Worm (Caenorhabditis elegans): ENCODE measurements around the gene acl-8.
A peak's percentile ranks its signal among the peaks of the same experiment; 100 is the strongest.

acl-8 gene

DNA sequence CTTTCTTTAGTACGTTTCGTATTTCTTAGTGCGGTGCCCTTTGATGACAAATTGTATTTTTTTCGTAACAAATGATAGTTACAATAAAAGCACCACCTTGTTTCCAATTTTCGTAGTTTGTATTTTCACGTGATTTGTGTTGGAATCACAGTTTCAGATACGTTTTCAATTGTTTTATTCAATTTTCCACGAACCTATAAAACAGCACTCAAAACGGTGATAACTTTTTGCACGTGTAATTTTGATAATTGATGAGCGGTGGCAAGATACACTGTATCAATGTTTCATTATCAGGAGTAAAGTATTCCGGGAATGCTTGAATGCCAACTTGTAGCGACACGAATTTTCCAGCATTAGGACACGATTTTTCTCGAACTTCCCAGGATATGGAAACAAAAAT, 39.5 kb upstream of the acl-8 start (continued):
- TF ChIP-seq nhr-111 (GFP tag; optimal IDR thresholded peaks at IDR 0.05): no peak
- no peak for TF ChIP-seq daf-12 (tag; optimal IDR thresholded peaks at IDR 0.05)
- peak; percentile 54 for TF ChIP-seq nhr-77 (tag; optimal IDR thresholded peaks at IDR 0.05)
- no peak for TF ChIP-seq snpc-4 (tag; optimal IDR thresholded peaks at IDR 0.05)

DNA sequence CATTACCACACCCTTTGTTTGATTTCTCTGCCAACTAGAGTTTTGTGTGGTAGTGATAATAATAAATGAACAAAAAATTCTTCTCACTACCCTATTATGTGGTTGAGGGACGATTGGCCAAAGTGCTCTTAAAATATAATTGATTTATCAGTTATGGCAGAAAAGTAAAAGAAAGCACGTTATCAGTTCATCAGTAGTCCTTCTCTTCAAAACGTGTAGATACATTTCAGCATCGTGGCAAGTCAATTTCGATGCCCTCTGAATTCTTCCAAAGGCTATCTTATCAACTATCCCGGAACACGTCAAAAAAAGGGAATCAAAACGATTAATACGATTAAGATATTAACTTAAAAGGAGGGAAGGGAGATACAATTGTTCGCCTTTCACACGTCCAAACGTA, 37.6 kb upstream of the acl-8 start:
- TF ChIP-seq tra-1 (GFP tag; IDR thresholded peaks at IDR 0.05) (peak; percentile 80; the same call in 1 of the 2 replicates), Y48G9A.11 (GFP tag; IDR thresholded peaks at IDR 0.05) (no peak), lin-38 (GFP tag; IDR thresholded peaks at IDR 0.05) (no peak), php-3 (GFP tag; IDR thresholded peaks at IDR 0.05) (peak; percentile 70; the same call in 1 of the 2 replicates), mep-1 (tag; optimal IDR thresholded peaks at IDR 0.05) (peak; percentile 30), F10B5.3 (tag; optimal IDR thresholded peaks at IDR 0.05) (no peak), gei-8 (GFP tag; optimal IDR thresholded peaks at IDR 0.05) (no peak), lin-1 (GFP tag; IDR thresholded peaks at IDR 0.05) (peak; percentile 78), T20F7.1 (GFP tag; optimal IDR thresholded peaks at IDR 0.05) (peak; percentile 35), lin-13 (GFP tag; optimal IDR thresholded peaks at IDR 0.05) (no peak), dve-1 (tag; optimal IDR thresholded peaks at IDR 0.05; ENCODE audit: insufficient read depth) (peak; percentile 86), T26A8.4 (GFP tag; IDR thresholded peaks at IDR 0.05) (no peak), daf-19 (GFP tag; conservative IDR thresholded peaks at IDR 0.05) (no peak), skn-1 (tag; optimal IDR thresholded peaks at IDR 0.05) (no peak), ceh-44 (GFP tag; IDR thresholded peaks at IDR 0.05) (no peak), nhr-48 (tag; optimal IDR thresholded peaks at IDR 0.05) (peak; percentile 71), spr-1 (tag; optimal IDR thresholded peaks at IDR 0.05) (no peak), pqm-1 (tag; optimal IDR thresholded peaks at IDR 0.05) (peak; percentile 97), nhr-10 (tag; optimal IDR thresholded peaks at IDR 0.05) (no peak), F44E2.7 (GFP tag; IDR thresholded peaks at IDR 0.05) (no peak), mxl-3 (GFP tag; optimal IDR thresholded peaks at IDR 0.05) (peak; percentile 57), nhr-102 (tag; optimal IDR thresholded peaks at IDR 0.05) (peak; percentile 72), duxl-1 (tag; optimal IDR thresholded peaks at IDR 0.05; ENCODE audit: poor library complexity) (no peak), mdt-29 (GFP tag; IDR thresholded peaks at IDR 0.05) (no peak), D1046.2 (GFP tag; IDR thresholded peaks at IDR 0.05) (no peak), nhr-77 (tag; optimal IDR thresholded peaks at IDR 0.05) (no peak), egl-27 (tag; optimal IDR thresholded peaks at IDR 0.05) (no peak), hlh-11 (tag; optimal IDR thresholded peaks at IDR 0.05) (peak; percentile 85), nhr-25 (tag; optimal IDR thresholded peaks at IDR 0.05; ENCODE audit: borderline replicate concordance, insufficient read depth) (no peak), dmd-6 (GFP tag; IDR thresholded peaks at IDR 0.05) (peak; percentile 90), R02D3.7 (tag; optimal IDR thresholded peaks at IDR 0.05) (no peak), daf-16 (GFP tag; optimal IDR thresholded peaks at IDR 0.05) (peak in 1 of 2 experiments; percentile 41), daf-16 (tag; optimal IDR thresholded peaks at IDR 0.05) (peak; percentile 52), dpl-1 (GFP tag; optimal IDR thresholded peaks at IDR 0.05) (no peak), ctbp-1 (GFP tag; IDR thresholded peaks at IDR 0.05) (no peak), pha-4 (GFP tag; IDR thresholded peaks at IDR 0.05) (no peak), pha-4 (tag; optimal IDR thresholded peaks at IDR 0.05) (no peak), mdl-1 (tag; optimal IDR thresholded peaks at IDR 0.05) (peak in 1 of 2 experiments; percentile 46), nhr-28 (tag; optimal IDR thresholded peaks at IDR 0.05) (peak; percentile 87), Y105C5A.15 (GFP tag; IDR thresholded peaks at IDR 0.05) (no peak)
